Fruit fly (Drosophila melanogaster) whole organism, embryonic: ENCODE measurements around the gene Cyfip.
A peak's percentile ranks its signal among the peaks of the same experiment; 100 is the strongest.

Experiments
- Adf1 ChIP-seq: fragments of 200-800 bp; sonication (Bioruptor generic); IDR thresholded peaks from 2 replicates; pipeline ENCODE4 v1.3.6; 2022; ENCODE audit warnings: missing biosample characterization, missing genetic modification characterization
- BtbVII ChIP-seq: fragments of 200-800 bp; sonication (Bioruptor generic); optimal IDR thresholded peaks from 3 replicates; lab custom pipeline; 2017; ENCODE audit warnings: missing biosample characterization, mild to moderate bottlenecking, missing genetic modification characterization
- CG10565 ChIP-seq: fragments of 200-800 bp; sonication (Bioruptor generic); optimal IDR thresholded peaks from 3 replicates; lab custom pipeline; 2016; ENCODE audit warnings: missing biosample characterization, mild to moderate bottlenecking, missing genetic modification characterization
- CG11398 ChIP-seq: fragments of 200-800 bp; sonication (Bioruptor generic); optimal IDR thresholded peaks from 2 replicates; lab custom pipeline; 2016; ENCODE audit warnings: missing biosample characterization, missing genetic modification characterization
- CG12155 ChIP-seq: fragments of 200-800 bp; sonication (Bioruptor generic); optimal IDR thresholded peaks from 3 replicates; lab custom pipeline; 2016; ENCODE audit warnings: missing biosample characterization, missing genetic modification characterization
- CG14710 ChIP-seq: fragments of 200-800 bp; sonication (Bioruptor generic); optimal IDR thresholded peaks from 3 replicates; lab custom pipeline; 2019; ENCODE audit warnings: missing biosample characterization, mild to moderate bottlenecking, missing genetic modification characterization, moderate library complexity
- CG15601 ChIP-seq: fragments of 200-800 bp; sonication (Bioruptor generic); optimal IDR thresholded peaks from 3 replicates; lab custom pipeline; 2019; ENCODE audit warnings: missing biosample characterization, mild to moderate bottlenecking, missing genetic modification characterization, moderate library complexity
- CG17186 ChIP-seq: fragments of 200-800 bp; sonication (Bioruptor generic); optimal IDR thresholded peaks from 3 replicates; lab custom pipeline; 2017; ENCODE audit warnings: missing biosample characterization, missing genetic modification reagents, missing genetic modification characterization
- CG17361 ChIP-seq: fragments of 200-800 bp; sonication (Bioruptor generic); IDR thresholded peaks from 3 replicates; pipeline ENCODE4 v1.3.6; 2022; ENCODE audit warnings: missing biosample characterization, missing genetic modification characterization
- CG17568 ChIP-seq: fragments of 200-800 bp; sonication (Bioruptor generic); optimal IDR thresholded peaks from 2 replicates; lab custom pipeline; 2018; ENCODE audit warnings: missing biosample characterization, mild to moderate bottlenecking, missing genetic modification characterization, moderate library complexity
- CG18262 ChIP-seq: fragments of 200-800 bp; optimal IDR thresholded peaks from 3 replicates; lab custom pipeline; 2019; ENCODE audit warnings: missing biosample characterization, mild to moderate bottlenecking, missing genetic modification characterization, moderate library complexity
- CG1832 ChIP-seq: fragments of 200-800 bp; sonication (Bioruptor generic); optimal IDR thresholded peaks from 2 replicates; lab custom pipeline; 2017; ENCODE audit warnings: missing biosample characterization, mild to moderate bottlenecking, missing genetic modification characterization, inconsistent platforms
- CG18476 ChIP-seq: fragments of 200-800 bp; sonication (Bioruptor generic); optimal IDR thresholded peaks from 2 replicates; lab custom pipeline; 2016; ENCODE audit warnings: missing biosample characterization, mild to moderate bottlenecking, missing genetic modification characterization
- CG30403 ChIP-seq: fragments of 200-800 bp; sonication (Bioruptor generic); optimal IDR thresholded peaks from 3 replicates; lab custom pipeline; 2016; ENCODE audit warnings: missing biosample characterization, missing genetic modification characterization
- CG34376 ChIP-seq: fragments of 200-800 bp; sonication (Bioruptor generic); optimal IDR thresholded peaks from 2 replicates; lab custom pipeline; 2018; ENCODE audit warnings: missing biosample characterization, mild to moderate bottlenecking, missing genetic modification characterization
- CG4404 ChIP-seq: fragments of 200-800 bp; sonication (Bioruptor generic); IDR thresholded peaks from 2 replicates; pipeline ENCODE4 v1.3.6; 2022; ENCODE audit warnings: missing biosample characterization, missing genetic modification characterization
- CG4854 ChIP-seq: fragments of 200-800 bp; sonication (Bioruptor generic); optimal IDR thresholded peaks from 2 replicates; lab custom pipeline; 2016; ENCODE audit warnings: missing biosample characterization, missing genetic modification characterization, inconsistent platforms
- CG6654 ChIP-seq: fragments of 200-800 bp; sonication (Bioruptor generic); optimal IDR thresholded peaks from 2 replicates; lab custom pipeline; 2017; ENCODE audit warnings: missing biosample characterization, mild to moderate bottlenecking, missing genetic modification characterization
- CG9215 ChIP-seq: fragments of 200-800 bp; sonication (Bioruptor generic); IDR thresholded peaks from 2 replicates; pipeline ENCODE4 v1.3.6; 2022; ENCODE audit warnings: missing biosample characterization, missing genetic modification characterization
- CG9876 ChIP-seq: fragments of 200-800 bp; sonication (Bioruptor generic); optimal IDR thresholded peaks from 2 replicates; lab custom pipeline; 2016; ENCODE audit warnings: missing biosample characterization, missing genetic modification characterization
- CG9932 ChIP-seq: fragments of 200-800 bp; sonication (Bioruptor generic); IDR thresholded peaks from 2 replicates; pipeline ENCODE4 v1.3.6; 2022; ENCODE audit warnings: missing biosample characterization, missing genetic modification characterization
- Dbx ChIP-seq: fragments of 200-800 bp; sonication (Bioruptor generic); IDR thresholded peaks from 3 replicates; pipeline ENCODE4 v1.3.6; 2022; ENCODE audit warnings: missing biosample characterization, missing genetic modification characterization
- Dp ChIP-seq: fragments of 200-800 bp; sonication (Bioruptor generic); optimal IDR thresholded peaks from 2 replicates; lab custom pipeline; 2018; ENCODE audit warnings: missing biosample characterization, mild to moderate bottlenecking, missing genetic modification characterization, moderate library complexity
- Elba2 ChIP-seq: fragments of 200-800 bp; sonication (Bioruptor generic); optimal IDR thresholded peaks from 3 replicates; lab custom pipeline; 2016; ENCODE audit warnings: missing biosample characterization, missing genetic modification characterization
- Gsc ChIP-seq: fragments of 200-800 bp; sonication (Bioruptor generic); IDR thresholded peaks from 2 replicates; pipeline ENCODE4 v1.3.6; 2022; ENCODE audit warnings: missing biosample characterization, missing genetic modification characterization
- H15 ChIP-seq: fragments of 200-800 bp; sonication (Bioruptor generic); IDR thresholded peaks from 3 replicates; pipeline ENCODE4 v1.3.6; 2022; ENCODE audit warnings: missing biosample characterization, missing genetic modification characterization
- H2.0 ChIP-seq: fragments of 200-800 bp; sonication (Bioruptor generic); IDR thresholded peaks from 2 replicates; pipeline ENCODE4 v1.3.6; 2022; ENCODE audit warnings: missing biosample characterization, missing genetic modification characterization
- Kr ChIP-seq: fragments of 200-800 bp; sonication (Bioruptor generic); optimal IDR thresholded peaks from 2 replicates; lab custom pipeline; 2017; ENCODE audit warnings: missing biosample characterization, mild to moderate bottlenecking, missing genetic modification characterization
- MTF-1 ChIP-seq: fragments of 200-800 bp; sonication (Bioruptor generic); optimal IDR thresholded peaks from 2 replicates; lab custom pipeline; 2018; ENCODE audit warnings: missing biosample characterization, mild to moderate bottlenecking, missing genetic modification characterization, borderline replicate concordance
- Meics ChIP-seq: fragments of 200-800 bp; sonication (Bioruptor generic); optimal IDR thresholded peaks from 2 replicates; lab custom pipeline; 2017; ENCODE audit warnings: missing biosample characterization, mild to moderate bottlenecking, missing genetic modification characterization
- Ravus ChIP-seq: fragments of 200-800 bp; sonication (Bioruptor generic); IDR thresholded peaks from 2 replicates; pipeline ENCODE4 v1.3.6; 2022; ENCODE audit warnings: missing biosample characterization, missing genetic modification characterization
- ara ChIP-seq: fragments of 200-800 bp; sonication (Bioruptor generic); IDR thresholded peaks from 2 replicates; pipeline ENCODE4 v1.3.6; 2022; ENCODE audit warnings: missing biosample characterization, missing genetic modification characterization
- az2 ChIP-seq: fragments of 200-800 bp; sonication (Bioruptor generic); optimal IDR thresholded peaks from 3 replicates; lab custom pipeline; 2016; ENCODE audit warnings: missing biosample characterization, missing genetic modification characterization
- dan ChIP-seq: fragments of 200-800 bp; sonication (Bioruptor generic); IDR thresholded peaks from 2 replicates; pipeline ENCODE4 v1.3.6; 2022; ENCODE audit warnings: missing biosample characterization, missing genetic modification characterization
- dati ChIP-seq: fragments of 200-800 bp; sonication (Bioruptor generic); IDR thresholded peaks from 2 replicates; pipeline ENCODE4 v1.3.6; 2022; ENCODE audit warnings: missing biosample characterization, missing genetic modification characterization
- dm ChIP-seq: fragments of 200-800 bp; sonication (Bioruptor generic); optimal IDR thresholded peaks from 3 replicates; lab custom pipeline; 2016; ENCODE audit warnings: missing biosample characterization, missing genetic modification characterization
- ems ChIP-seq: fragments of 200-800 bp; sonication (Bioruptor generic); optimal IDR thresholded peaks from 3 replicates; lab custom pipeline; 2016; ENCODE audit warnings: missing biosample characterization, missing genetic modification characterization
- gfzf ChIP-seq: fragments of 200-800 bp; sonication (Bioruptor generic); optimal IDR thresholded peaks from 2 replicates; lab custom pipeline; 2016; ENCODE audit warnings: missing biosample characterization, mild to moderate bottlenecking, missing genetic modification characterization, moderate library complexity
- grau ChIP-seq: fragments of 200-800 bp; optimal IDR thresholded peaks from 3 replicates; lab custom pipeline; 2019; ENCODE audit warnings: missing biosample characterization, mild to moderate bottlenecking, missing genetic modification characterization, moderate library complexity
- hb ChIP-seq: fragments of 200-800 bp; sonication (Bioruptor generic); IDR thresholded peaks from 3 replicates; pipeline ENCODE4 v1.3.6; 2022; ENCODE audit warnings: missing biosample characterization, missing genetic modification characterization; ENCODE audit not compliant: partially characterized antibody
- luna ChIP-seq: fragments of 200-800 bp; sonication (Bioruptor generic); optimal IDR thresholded peaks from 2 replicates; lab custom pipeline; 2016; ENCODE audit warnings: missing biosample characterization, missing genetic modification characterization
- mam ChIP-seq: fragments of 200-800 bp; sonication (Bioruptor generic); optimal IDR thresholded peaks from 3 replicates; lab custom pipeline; 2016; ENCODE audit warnings: missing biosample characterization, missing genetic modification characterization
- p53 ChIP-seq: fragments of 200-800 bp; sonication (Bioruptor generic); optimal IDR thresholded peaks from 2 replicates; lab custom pipeline; 2016; ENCODE audit warnings: missing biosample characterization, missing genetic modification characterization
- pnt ChIP-seq: fragments of 200-800 bp; sonication (Bioruptor generic); optimal IDR thresholded peaks from 3 replicates; lab custom pipeline; 2016; ENCODE audit warnings: missing biosample characterization, missing genetic modification characterization
- pzg ChIP-seq: fragments of 200-800 bp; sonication (Bioruptor generic); optimal IDR thresholded peaks from 3 replicates; lab custom pipeline; 2018; ENCODE audit warnings: missing biosample characterization, mild to moderate bottlenecking, missing genetic modification characterization, moderate library complexity
- sens-2 ChIP-seq: fragments of 200-800 bp; sonication (Bioruptor generic); IDR thresholded peaks from 2 replicates; pipeline ENCODE4 v1.3.6; 2022; ENCODE audit warnings: missing biosample characterization, missing genetic modification characterization
- tap ChIP-seq: fragments of 200-800 bp; optimal IDR thresholded peaks from 3 replicates; lab custom pipeline; 2019; ENCODE audit warnings: missing biosample characterization, mild to moderate bottlenecking, missing genetic modification characterization, moderate library complexity
- tin ChIP-seq: fragments of 200-800 bp; sonication (Bioruptor generic); optimal IDR thresholded peaks from 3 replicates; lab custom pipeline; 2016; ENCODE audit warnings: missing biosample characterization, missing genetic modification characterization
- vnd ChIP-seq: fragments of 200-800 bp; sonication (Bioruptor generic); IDR thresholded peaks from 3 replicates; pipeline ENCODE4 v1.3.6; 2022; ENCODE audit warnings: missing biosample characterization, missing genetic modification characterization; ENCODE audit not compliant: partially characterized antibody
- wek ChIP-seq: fragments of 200-800 bp; sonication (Bioruptor generic); optimal IDR thresholded peaks from 3 replicates; lab custom pipeline; 2018; ENCODE audit warnings: missing biosample characterization, mild to moderate bottlenecking, missing genetic modification characterization, moderate library complexity

The Cyfip gene

dm6 chr3R:15342926-15343685 lies 10.0 kb downstream of the Cyfip start, which contains the start of gene Nagk (continued):
- TF ChIP-seq ara (GFP tag; lab: Robert Waterston, UW) (no peak), CG34376 (peak; percentile 50), CG6654 (peak; percentile 11), mam (peak; percentile 40), Ravus (no peak), Adf1 (peak; percentile 31; the same call in 1 of the 2 replicates), ems (peak; percentile 43), CG12155 (GFP tag; lab: Kevin White, UChicago) (peak; percentile 43), tap (tag; lab: Kevin White, UChicago) (no peak), CG17186 (no peak), sens-2 (GFP tag; lab: Robert Waterston, UW) (no peak), Elba2 (GFP tag; lab: Kevin White, UChicago) (peak; percentile 10), hb (GFP tag; lab: Robert Waterston, UW) (no peak), Dbx (GFP tag; lab: Robert Waterston, UW) (peak; percentile 49; the same call in 1 of the 3 replicates), Dp (GFP tag; lab: Kevin White, UChicago) (peak; percentile 84), tin (GFP tag; lab: Kevin White, UChicago) (peak; percentile 53), Meics (GFP tag; lab: Kevin White, UChicago) (peak; percentile 81), CG4854 (GFP tag; lab: Kevin White, UChicago) (peak; percentile 52), gfzf (GFP tag; lab: Kevin White, UChicago) (no peak), az2 (GFP tag; lab: Kevin White, UChicago) (peak; percentile 72), CG9876 (no peak), Gsc (GFP tag; lab: Robert Waterston, UW) (no peak), CG14710 (tag; lab: Kevin White, UChicago) (peak; percentile 60), H2.0 (GFP tag; lab: Robert Waterston, UW) (peak; percentile 44; the same call in 1 of the 2 replicates), dati (GFP tag; lab: Robert Waterston, UW) (0 out of 2 replicates have a peak, but pooled peaks have one; percentile 5), CG18262 (tag; lab: Kevin White, UChicago) (peak; percentile 82), CG1832 (GFP tag; lab: Kevin White, UChicago) (no peak), CG10565 (GFP tag; lab: Kevin White, UChicago) (no peak), CG17361 (GFP tag; lab: Robert Waterston, UW) (peak; percentile 88), Kr (GFP tag; lab: Kevin White, UChicago) (no peak), CG18476 (GFP tag; lab: Kevin White, UChicago) (peak; percentile 80), CG30403 (GFP tag; lab: Kevin White, UChicago) (peak; percentile 77), dm (GFP tag; lab: Kevin White, UChicago) (peak; percentile 38), vnd (GFP tag; lab: Robert Waterston, UW) (no peak), MTF-1 (GFP tag; lab: Kevin White, UChicago) (peak; percentile 40), grau (peak; percentile 42), CG11398 (no peak), dan (GFP tag; lab: Robert Waterston, UW) (no peak), pzg (GFP tag; lab: Kevin White, UChicago) (peak; percentile 34), wek (peak; percentile 13), p53 (no peak), CG4404 (no peak), pnt (no peak), H15 (GFP tag; lab: Robert Waterston, UW) (peak; percentile 5; the same call in 1 of the 3 replicates), luna (GFP tag; lab: Kevin White, UChicago) (no peak), CG15601 (tag; lab: Kevin White, UChicago) (peak; percentile 14), CG17568 (no peak), BtbVII (GFP tag; lab: Kevin White, UChicago) (peak; percentile 65), CG9932 (GFP tag; lab: Robert Waterston, UW) (peak; percentile 32), CG9215 (GFP tag; lab: Robert Waterston, UW) (peak; percentile 21; the same call in 1 of the 2 replicates)
